Fruit fly (Drosophila melanogaster): ENCODE data around the gene CG13901.

The CG13901 gene

dm6 chr3L:810038-810644 lies 27.5 kb downstream of the CG13901 start:
- no peak for TF ChIP-seq disco-r (GFP tag; optimal IDR thresholded peaks at IDR 0.05)
- no peak for TF ChIP-seq gt (GFP tag; IDR thresholded peaks at IDR 0.05)
- TF ChIP-seq Kr (GFP tag; optimal IDR thresholded peaks at IDR 0.05): no peak
- TF ChIP-seq CG2678 (tag; optimal IDR thresholded peaks at IDR 0.05): peak; percentile 2
- TF ChIP-seq Dad (GFP tag; optimal IDR thresholded peaks at IDR 0.05): no peak
- no peak for TF ChIP-seq tll (GFP tag; optimal IDR thresholded peaks at IDR 0.05)
- TF ChIP-seq cwo (GFP tag; optimal IDR thresholded peaks at IDR 0.05): no peak
- TF ChIP-seq Lhr (GFP tag; optimal IDR thresholded peaks at IDR 0.05): no peak
- no peak for TF ChIP-seq ab (GFP tag; optimal IDR thresholded peaks at IDR 0.05)
- peak; percentile 18; the same call in 1 of the 3 replicates for TF ChIP-seq tgo (GFP tag; IDR thresholded peaks at IDR 0.05)
- TF ChIP-seq CG34422 (GFP tag; IDR thresholded peaks at IDR 0.05): no peak
- no peak for TF ChIP-seq CG14441 (GFP tag; IDR thresholded peaks at IDR 0.05)
- TF ChIP-seq D19A (tag; optimal IDR thresholded peaks at IDR 0.05): peak; percentile 15
- TF ChIP-seq ATbp (GFP tag; optimal IDR thresholded peaks at IDR 0.05): no peak
- no peak for TF ChIP-seq CG33557 (GFP tag; optimal IDR thresholded peaks at IDR 0.05)
- TF ChIP-seq Hey (tag; optimal IDR thresholded peaks at IDR 0.05): peak; percentile 97
- no peak for TF ChIP-seq CG9609 (GFP tag; optimal IDR thresholded peaks at IDR 0.05)
- TF ChIP-seq pita (GFP tag; optimal IDR thresholded peaks at IDR 0.05): no peak
- TF ChIP-seq bsh (GFP tag; optimal IDR thresholded peaks at IDR 0.05): peak in 1 of 2 experiments; percentile 2
- TF ChIP-seq ci (GFP tag; IDR thresholded peaks at IDR 0.05): 0 out of 3 replicates have a peak, but pooled peaks have one; percentile 9
- TF ChIP-seq gem (tag; optimal IDR thresholded peaks at IDR 0.05): peak; percentile 46
- TF ChIP-seq Eip74EF (GFP tag; optimal IDR thresholded peaks at IDR 0.05): no peak
- TF ChIP-seq vfl (GFP tag; optimal IDR thresholded peaks at IDR 0.05): no peak
- no peak for TF ChIP-seq CG30020 (tag; optimal IDR thresholded peaks at IDR 0.05)
- TF ChIP-seq unc-4 (GFP tag; IDR thresholded peaks at IDR 0.05; ENCODE audit: partially characterized antibody): no peak
- no peak for TF ChIP-seq CG17568 (GFP tag; optimal IDR thresholded peaks at IDR 0.05)
- no peak for TF ChIP-seq run (tag; optimal IDR thresholded peaks at IDR 0.05)
- TF ChIP-seq Stat92E (GFP tag; optimal IDR thresholded peaks at IDR 0.05): no peak
- no peak for TF ChIP-seq CG11695 (GFP tag; IDR thresholded peaks at IDR 0.05)
- no peak for TF ChIP-seq HmgD (GFP tag; optimal IDR thresholded peaks at IDR 0.05)
- TF ChIP-seq CG16815 (GFP tag; optimal IDR thresholded peaks at IDR 0.05): peak; percentile 16
- peak; percentile 85 for TF ChIP-seq sens (GFP tag)
- no peak for TF ChIP-seq MTF-1 (GFP tag; optimal IDR thresholded peaks at IDR 0.05; ENCODE audit: borderline replicate concordance)
- peak in 1 of 3 experiments; percentile 37 for TF ChIP-seq lola (GFP tag; optimal IDR thresholded peaks at IDR 0.05)
- TF ChIP-seq CG32772 (GFP tag; IDR thresholded peaks at IDR 0.05): 0 out of 2 replicates have a peak, but pooled peaks have one; percentile 27
- no peak for TF ChIP-seq ro (GFP tag; IDR thresholded peaks at IDR 0.05)
- TF ChIP-seq CG17328 (GFP tag; IDR thresholded peaks at IDR 0.05): peak; percentile 43
- TF ChIP-seq chif (GFP tag; optimal IDR thresholded peaks at IDR 0.05): no peak
- peak; percentile 41; the same call in 2 of the 3 replicates for TF ChIP-seq row (GFP tag; IDR thresholded peaks at IDR 0.05)
- no peak for TF ChIP-seq CG1792 (GFP tag; optimal IDR thresholded peaks at IDR 0.05)
- no peak for TF ChIP-seq pros (GFP tag; optimal IDR thresholded peaks at IDR 0.05)
- no peak for TF ChIP-seq peb (GFP tag; IDR thresholded peaks at IDR 0.05)
- no peak for TF ChIP-seq Gsc (GFP tag; IDR thresholded peaks at IDR 0.05)
- TF ChIP-seq nerfin-1 (tag; optimal IDR thresholded peaks at IDR 0.05): no peak
- TF ChIP-seq zf30C (GFP tag; optimal IDR thresholded peaks at IDR 0.05): peak; percentile 39
- TF ChIP-seq phol (tag; optimal IDR thresholded peaks at IDR 0.05): peak; percentile 4
- no peak for TF ChIP-seq mld (GFP tag; IDR thresholded peaks at IDR 0.05; ENCODE audit: partially characterized antibody)
- TF ChIP-seq Hr51 (GFP tag; optimal IDR thresholded peaks at IDR 0.05): peak in 1 of 2 experiments; percentile 16

Data from whole organism, embryonic.